Fruit fly (Drosophila melanogaster): Measurements from ENCODE around the gene CG7304.

DNA sequence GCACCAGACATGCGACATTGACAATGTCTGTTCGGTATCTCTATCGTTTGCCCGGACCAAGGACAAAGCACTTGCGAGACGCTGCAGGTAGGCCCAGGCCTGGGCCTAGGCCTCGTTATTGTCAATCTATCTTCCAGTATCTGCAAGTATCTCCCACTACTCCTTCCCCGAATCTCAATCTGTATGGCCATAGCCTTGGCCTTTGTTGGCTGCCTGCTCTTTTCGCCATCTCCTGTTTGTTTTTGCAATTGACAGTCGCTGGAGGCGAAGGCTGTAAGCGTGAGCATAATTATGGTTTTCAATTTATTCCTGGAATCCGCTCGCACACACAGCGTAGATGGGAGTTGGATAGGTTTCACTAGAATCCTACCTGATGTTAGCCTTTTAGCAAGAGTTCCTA lies 32.5 kb downstream of the CG7304 start:
- TF ChIP-seq Pif1A (GFP tag; optimal IDR thresholded peaks at IDR 0.05) = no peak
- TF ChIP-seq CG17806 (tag; optimal IDR thresholded peaks at IDR 0.05) = no peak
- TF ChIP-seq Snoo (tag; optimal IDR thresholded peaks at IDR 0.05) = no peak
- TF ChIP-seq EcR (GFP tag; optimal IDR thresholded peaks at IDR 0.05) = no peak
- TF ChIP-seq D1 (tag; optimal IDR thresholded peaks at IDR 0.05) = no peak
- TF ChIP-seq fd96Ca (GFP tag; IDR thresholded peaks at IDR 0.05) = no peak
- TF ChIP-seq Pif1B (GFP tag; optimal IDR thresholded peaks at IDR 0.05) = no peak
- TF ChIP-seq CG34367 (tag; optimal IDR thresholded peaks at IDR 0.05) = no peak
- TF ChIP-seq CG15710 (tag; optimal IDR thresholded peaks at IDR 0.05) = no peak
- no peak for TF ChIP-seq CG32121 (GFP tag; IDR thresholded peaks at IDR 0.05)
- no peak for TF ChIP-seq CG12605 (GFP tag; IDR thresholded peaks at IDR 0.05)
- TF ChIP-seq CG9948 (tag; optimal IDR thresholded peaks at IDR 0.05) = no peak
- TF ChIP-seq CG4496 (GFP tag; IDR thresholded peaks at IDR 0.05) = no peak
- no peak for TF ChIP-seq Ets98B (GFP tag; IDR thresholded peaks at IDR 0.05)
